Worm (Caenorhabditis elegans): ENCODE results near the gene fbxc-14.
"Not testable (repeated sequence)": the region's sequence is repeated elsewhere in the genome, so short reads cannot be mapped to it uniquely, and the experiment has no call there.

- not testable (repeated sequence) for TF ChIP-seq nhr-11 (tag; optimal IDR thresholded peaks at IDR 0.05); lin-15B (tag; optimal IDR thresholded peaks at IDR 0.05); nhr-12 (tag; optimal IDR thresholded peaks at IDR 0.05); tbx-2 (tag; optimal IDR thresholded peaks at IDR 0.05); ama-1 (optimal IDR thresholded peaks at IDR 0.05); jun-1 (tag; optimal IDR thresholded peaks at IDR 0.05); elt-3 (tag; optimal IDR thresholded peaks at IDR 0.05); zag-1 (tag; optimal IDR thresholded peaks at IDR 0.05); mml-1 (tag; optimal IDR thresholded peaks at IDR 0.05); unc-62 (GFP tag; optimal IDR thresholded peaks at IDR 0.05)
These were observed 19.5 kb upstream of the fbxc-14 start, which contains the start of gene fbxc-7 for ce11 chrII:954626-955025.
